Fruit fly (Drosophila melanogaster) whole organism, embryonic: ENCODE measurements around the gene TyrRII.

Source experiments
- Abd-B ChIP-seq: fragments of 200-800 bp; sonication (Bioruptor generic); optimal IDR thresholded peaks from 2 replicates; lab custom pipeline; 2018; ENCODE audit warnings: missing biosample characterization, mild to moderate bottlenecking, missing genetic modification characterization, moderate library complexity
- CG10959 ChIP-seq: fragments of 200-800 bp; sonication (Bioruptor generic); IDR thresholded peaks from 2 replicates; pipeline ENCODE4 v1.3.6; 2022; ENCODE audit warnings: missing biosample characterization, missing genetic modification characterization
- CG11560 ChIP-seq: fragments of 200-800 bp; sonication (Bioruptor generic); IDR thresholded peaks from 3 replicates; pipeline ENCODE4 v1.3.6; 2022; ENCODE audit warnings: missing biosample characterization, missing genetic modification characterization
- CG12071 ChIP-seq: fragments of 200-800 bp; sonication (Bioruptor generic); optimal IDR thresholded peaks from 3 replicates; lab custom pipeline; 2018; ENCODE audit warnings: missing biosample characterization, mild to moderate bottlenecking, missing genetic modification characterization
- CG12942 ChIP-seq: fragments of 200-800 bp; sonication (Bioruptor generic); optimal IDR thresholded peaks from 3 replicates; lab custom pipeline; 2016; ENCODE audit warnings: missing biosample characterization, missing genetic modification characterization
- CG13287 ChIP-seq: fragments of 200-800 bp; sonication (Bioruptor generic); IDR thresholded peaks from 2 replicates; pipeline ENCODE4 v1.3.6; 2022; ENCODE audit warnings: missing biosample characterization, missing genetic modification characterization; ENCODE audit not compliant: partially characterized antibody
- CG16863 ChIP-seq: fragments of 200-800 bp; sonication (Bioruptor generic); optimal IDR thresholded peaks from 3 replicates; lab custom pipeline; 2016; ENCODE audit warnings: missing biosample characterization, missing genetic modification characterization
- CG18011 ChIP-seq: fragments of 200-800 bp; sonication (Bioruptor generic); optimal IDR thresholded peaks from 2 replicates; lab custom pipeline; 2017; ENCODE audit warnings: missing biosample characterization, missing genetic modification characterization, mild to moderate bottlenecking, moderate library complexity, missing genotype
- CG1832 ChIP-seq: fragments of 200-800 bp; sonication (Bioruptor generic); optimal IDR thresholded peaks from 2 replicates; lab custom pipeline; 2017; ENCODE audit warnings: missing biosample characterization, mild to moderate bottlenecking, missing genetic modification characterization, inconsistent platforms
- CG18476 ChIP-seq: fragments of 200-800 bp; sonication (Bioruptor generic); optimal IDR thresholded peaks from 2 replicates; lab custom pipeline; 2016; ENCODE audit warnings: missing biosample characterization, mild to moderate bottlenecking, missing genetic modification characterization
- CG18599 ChIP-seq: fragments of 200-800 bp; sonication (Bioruptor generic); optimal IDR thresholded peaks from 3 replicates; lab custom pipeline; 2017; ENCODE audit warnings: missing biosample characterization, missing genetic modification characterization, mild to moderate bottlenecking, moderate library complexity, missing genetic modification reagents
- CG31365 ChIP-seq: fragments of 200-800 bp; sonication (Bioruptor generic); optimal IDR thresholded peaks from 2 replicates; lab custom pipeline; 2018; ENCODE audit warnings: missing biosample characterization, mild to moderate bottlenecking, missing genetic modification characterization
- CG32772 ChIP-seq: fragments of 200-800 bp; sonication (Bioruptor generic); IDR thresholded peaks from 2 replicates; pipeline ENCODE4 v1.3.6; 2022; ENCODE audit warnings: missing biosample characterization, missing genetic modification characterization
- CG42726 ChIP-seq: fragments of 200-800 bp; sonication (Bioruptor generic); IDR thresholded peaks from 2 replicates; pipeline ENCODE4 v1.3.6; 2022; ENCODE audit warnings: missing biosample characterization, missing genetic modification characterization; ENCODE audit not compliant: partially characterized antibody
- CG6765 ChIP-seq: fragments of 200-800 bp; sonication (Bioruptor generic); optimal IDR thresholded peaks from 3 replicates; lab custom pipeline; 2017; ENCODE audit warnings: missing biosample characterization, mild to moderate bottlenecking, missing genetic modification characterization
- CG7745 ChIP-seq: fragments of 200-800 bp; sonication (Bioruptor generic); optimal IDR thresholded peaks from 2 replicates; lab custom pipeline; 2018; ENCODE audit warnings: missing biosample characterization, mild to moderate bottlenecking, missing genetic modification characterization, moderate library complexity
- CG9932 ChIP-seq: fragments of 200-800 bp; sonication (Bioruptor generic); IDR thresholded peaks from 2 replicates; pipeline ENCODE4 v1.3.6; 2022; ENCODE audit warnings: missing biosample characterization, missing genetic modification characterization
- Fer3 ChIP-seq: fragments of 200-800 bp; sonication (Bioruptor generic); optimal IDR thresholded peaks from 2 replicates; lab custom pipeline; 2018; ENCODE audit warnings: missing biosample characterization, mild to moderate bottlenecking, missing genetic modification characterization, moderate library complexity
- Gsc ChIP-seq: fragments of 200-800 bp; sonication (Bioruptor generic); IDR thresholded peaks from 2 replicates; pipeline ENCODE4 v1.3.6; 2022; ENCODE audit warnings: missing biosample characterization, missing genetic modification characterization
- Gug ChIP-seq: fragments of 200-800 bp; sonication (Bioruptor generic); IDR thresholded peaks from 4 replicates; pipeline ENCODE4 v1.3.6; 2022; ENCODE audit warnings: missing biosample characterization, missing genetic modification characterization
- HLH3B ChIP-seq: fragments of 200-800 bp; sonication (Bioruptor generic); IDR thresholded peaks from 2 replicates; pipeline ENCODE4 v1.3.6; 2022; ENCODE audit warnings: missing biosample characterization, missing genetic modification characterization
- Hey ChIP-seq: fragments of 200-800 bp; sonication (Bioruptor generic); optimal IDR thresholded peaks from 3 replicates; lab custom pipeline; 2018; ENCODE audit warnings: missing biosample characterization, mild to moderate bottlenecking, missing genetic modification characterization
- Hr78 ChIP-seq, 2 experiments: fragments of 200-800 bp in 1 of 2; fragments of >200 bp in 1 of 2; sonication (Bioruptor generic) in 1 of 2; optimal IDR thresholded peaks; 2 replicates each; lab custom pipeline; 2017 to 2019; ENCODE audit warnings: missing biosample characterization in 2 of 2, missing genetic modification characterization in 2 of 2, mild to moderate bottlenecking in 1 of 2, moderate library complexity in 1 of 2
- Hsf ChIP-seq: fragments of 200-800 bp; sonication (Bioruptor generic); optimal IDR thresholded peaks from 3 replicates; lab custom pipeline; 2016; ENCODE audit warnings: missing biosample characterization, missing genetic modification characterization
- Neu2 ChIP-seq: fragments of 200-800 bp; sonication (Bioruptor generic); optimal IDR thresholded peaks from 3 replicates; lab custom pipeline; 2016; ENCODE audit warnings: missing biosample characterization, missing genetic modification characterization, borderline replicate concordance
- Side ChIP-seq: fragments of 200-800 bp; sonication (Bioruptor generic); optimal IDR thresholded peaks from 2 replicates; lab custom pipeline; 2016; ENCODE audit warnings: missing biosample characterization, missing genetic modification characterization
- Sin3A ChIP-seq: fragments of >200 bp; optimal IDR thresholded peaks from 2 replicates; lab custom pipeline; 2018
- Sox100B ChIP-seq: fragments of 200-800 bp; sonication (Bioruptor generic); optimal IDR thresholded peaks from 3 replicates; lab custom pipeline; 2018; ENCODE audit warnings: missing biosample characterization, mild to moderate bottlenecking, missing genetic modification characterization
- amos ChIP-seq: fragments of 200-800 bp; sonication (Bioruptor generic); IDR thresholded peaks from 2 replicates; pipeline ENCODE4 v1.3.6; 2022; ENCODE audit warnings: missing biosample characterization, missing genetic modification characterization; ENCODE audit not compliant: partially characterized antibody
- bsh ChIP-seq, 2 experiments: fragments of 200-800 bp; sonication (Bioruptor generic); optimal IDR thresholded peaks; 2 replicates each; lab custom pipeline; 2017 to 2018; ENCODE audit warnings: mild to moderate bottlenecking in 2 of 2, missing biosample characterization in 2 of 2, missing genetic modification characterization in 2 of 2, moderate library complexity in 1 of 2
- caup ChIP-seq: fragments of 200-800 bp; sonication (Bioruptor generic); optimal IDR thresholded peaks from 3 replicates; lab custom pipeline; 2017; ENCODE audit warnings: missing biosample characterization, mild to moderate bottlenecking, missing genetic modification characterization, moderate library complexity; ENCODE audit not compliant: severe bottlenecking
- chif ChIP-seq, 2 experiments: fragments of 200-800 bp; sonication (Bioruptor generic); optimal IDR thresholded peaks; 3 replicates each; lab custom pipeline; 2016; ENCODE audit warnings: missing biosample characterization in 2 of 2, missing genetic modification characterization in 2 of 2
- crp ChIP-seq, 2 experiments: fragments of 200-800 bp; sonication (Bioruptor generic); optimal IDR thresholded peaks; 2 replicates in 1 of 2; 3 replicates in 1 of 2; lab custom pipeline; 2017; ENCODE audit warnings: missing biosample characterization in 2 of 2, missing genetic modification characterization in 2 of 2, mild to moderate bottlenecking in 1 of 2, moderate library complexity in 1 of 2
- cwo ChIP-seq: fragments of 200-800 bp; sonication (Bioruptor generic); optimal IDR thresholded peaks from 3 replicates; lab custom pipeline; 2017; ENCODE audit warnings: missing biosample characterization, missing genetic modification characterization, mild to moderate bottlenecking, moderate library complexity, missing genetic modification reagents
- da ChIP-seq: fragments of 200-800 bp; sonication (Bioruptor generic); optimal IDR thresholded peaks from 2 replicates; lab custom pipeline; 2016; ENCODE audit warnings: missing biosample characterization, missing genetic modification characterization
- danr ChIP-seq: fragments of 200-800 bp; sonication (Bioruptor generic); IDR thresholded peaks from 2 replicates; pipeline ENCODE4 v1.3.6; 2022; ENCODE audit warnings: missing biosample characterization, missing genetic modification characterization
- dati ChIP-seq: fragments of 200-800 bp; sonication (Bioruptor generic); IDR thresholded peaks from 2 replicates; pipeline ENCODE4 v1.3.6; 2022; ENCODE audit warnings: missing biosample characterization, missing genetic modification characterization
- dimm ChIP-seq: fragments of 200-800 bp; sonication (Bioruptor generic); IDR thresholded peaks from 2 replicates; pipeline ENCODE4 v1.3.6; 2022; ENCODE audit warnings: missing biosample characterization, missing genetic modification characterization
- fru ChIP-seq: fragments of >200 bp; optimal IDR thresholded peaks from 2 replicates; lab custom pipeline; 2017
- hbn ChIP-seq: fragments of 200-800 bp; sonication (Bioruptor generic); IDR thresholded peaks from 2 replicates; pipeline ENCODE4 v1.3.6; 2022; ENCODE audit warnings: missing biosample characterization, missing genetic modification characterization; ENCODE audit not compliant: partially characterized antibody
- inv ChIP-seq: fragments of 200-800 bp; sonication (Bioruptor generic); IDR thresholded peaks from 2 replicates; pipeline ENCODE4 v1.3.6; 2022; ENCODE audit warnings: missing biosample characterization, missing genetic modification characterization; ENCODE audit not compliant: partially characterized antibody
- jigr1 ChIP-seq: fragments of 200-800 bp; sonication (Bioruptor generic); IDR thresholded peaks from 3 replicates; pipeline ENCODE4 v1.3.6; 2022; ENCODE audit warnings: missing biosample characterization, missing genetic modification characterization
- knrl ChIP-seq: fragments of 200-800 bp; sonication (Bioruptor generic); IDR thresholded peaks from 3 replicates; pipeline ENCODE4 v1.3.6; 2022; ENCODE audit warnings: missing biosample characterization, missing genetic modification characterization; ENCODE audit not compliant: partially characterized antibody
- luna ChIP-seq: fragments of 200-800 bp; sonication (Bioruptor generic); optimal IDR thresholded peaks from 2 replicates; lab custom pipeline; 2016; ENCODE audit warnings: missing biosample characterization, missing genetic modification characterization
- otp ChIP-seq: fragments of 200-800 bp; sonication (Bioruptor generic); IDR thresholded peaks from 3 replicates; pipeline ENCODE4, ENCODE4 v1.3.6; 2022; ENCODE audit warnings: missing biosample characterization, missing genetic modification characterization
- sisA ChIP-seq: fragments of 200-800 bp; sonication (Bioruptor generic); IDR thresholded peaks from 2 replicates; pipeline ENCODE4 v1.3.6; 2022; ENCODE audit warnings: missing biosample characterization, missing genetic modification characterization
- ttk ChIP-seq: fragments of 200-800 bp; sonication (Bioruptor generic); IDR thresholded peaks from 2 replicates; pipeline ENCODE4 v2.1.2; 2022; ENCODE audit warnings: missing biosample characterization, missing genetic modification characterization
- zen ChIP-seq: fragments of 200-800 bp; sonication (Bioruptor generic); optimal IDR thresholded peaks from 3 replicates; lab custom pipeline; 2018; ENCODE audit warnings: missing biosample characterization, mild to moderate bottlenecking, missing genetic modification characterization, moderate library complexity

Gene TyrRII

DNA sequence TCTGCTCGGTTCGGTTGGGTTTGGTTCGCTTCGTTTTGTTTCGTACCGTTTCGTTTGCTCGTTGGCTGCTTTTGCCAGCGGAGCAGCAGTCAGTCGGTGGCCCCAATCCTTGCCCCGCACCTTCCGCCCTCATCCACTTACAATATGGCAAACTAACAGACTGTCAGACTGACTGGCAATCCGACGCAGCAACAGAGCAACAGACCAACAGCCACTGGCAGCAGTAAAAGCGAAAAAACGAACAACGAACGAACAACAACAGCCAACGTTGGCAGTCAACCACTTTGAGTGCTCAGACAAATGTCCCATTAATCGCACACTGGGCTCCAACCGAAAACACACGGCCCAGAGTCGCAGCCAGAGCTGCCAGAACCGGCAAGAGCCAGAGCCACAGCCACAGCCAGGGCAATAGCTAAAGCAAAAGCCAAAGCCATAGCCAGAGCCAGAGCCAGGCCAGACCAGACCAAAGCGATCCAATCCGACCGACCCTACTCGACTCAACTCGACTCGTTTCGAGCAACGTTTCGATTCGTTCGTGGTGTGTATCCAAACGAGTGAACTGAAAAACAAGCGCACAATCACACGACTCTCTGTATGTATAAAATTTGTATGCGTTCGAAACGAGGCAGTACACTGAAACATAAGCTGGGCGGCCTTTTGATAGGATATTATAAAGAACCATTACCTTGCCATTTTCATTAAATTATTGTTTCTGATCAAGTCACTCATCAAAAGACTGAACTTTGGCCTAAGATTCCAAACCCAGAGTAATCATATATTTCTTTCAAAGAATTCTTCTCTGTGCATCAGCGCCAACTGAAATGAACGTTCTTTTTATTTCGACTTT lies 32.5 kb upstream of the TyrRII start:
- TF ChIP-seq CG16863 (GFP tag; lab: Kevin White, UChicago) (peak; percentile 99), crp (GFP tag; optimal IDR thresholded peaks at IDR 0.05; lab: Kevin White, UChicago) (peak in 1 of 2 experiments; percentile 73), CG42726 (GFP tag; lab: Robert Waterston, UW) (no peak), CG10959 (GFP tag; lab: Robert Waterston, UW) (peak; percentile 96), jigr1 (GFP tag; lab: Robert Waterston, UW) (peak; percentile 97), inv (GFP tag; lab: Robert Waterston, UW) (no peak), CG18599 (GFP tag; lab: Kevin White, UChicago) (peak; percentile 99), hbn (GFP tag; lab: Robert Waterston, UW) (no peak), CG9932 (GFP tag; lab: Robert Waterston, UW) (peak; percentile 98), CG11560 (peak; percentile 93), HLH3B (GFP tag; lab: Robert Waterston, UW) (peak; percentile 99), Gsc (GFP tag; lab: Robert Waterston, UW) (peak; percentile 97), CG7745 (peak; percentile 81), zen (tag; lab: Kevin White, UChicago) (peak; percentile 95), CG1832 (GFP tag; lab: Kevin White, UChicago) (no peak), CG31365 (tag; lab: Kevin White, UChicago) (peak; percentile 92), dimm (GFP tag; lab: Robert Waterston, UW) (peak; percentile 98), CG12942 (GFP tag; lab: Kevin White, UChicago) (peak; percentile 99), amos (no peak), Neu2 (GFP tag; lab: Kevin White, UChicago) (peak; percentile 90), Sox100B (peak; percentile 98), otp (GFP tag; lab: Robert Waterston, UW) (peak; percentile 99), luna (GFP tag; lab: Kevin White, UChicago) (peak; percentile 98), Gug (GFP tag; lab: Robert Waterston, UW) (peak; percentile 99), Sin3A (lab: Kevin White, UChicago) (no peak), Side (GFP tag; lab: Kevin White, UChicago) (peak; percentile 99), CG12071 (GFP tag; lab: Kevin White, UChicago) (peak; percentile 99), CG6765 (GFP tag; lab: Kevin White, UChicago) (peak; percentile 95), Abd-B (GFP tag; lab: Kevin White, UChicago) (peak; percentile 99), CG32772 (GFP tag; lab: Robert Waterston, UW) (peak; percentile 99), knrl (no peak), ttk (GFP tag; lab: Robert Waterston, UW) (peak; percentile 99), CG13287 (GFP tag; lab: Robert Waterston, UW) (peak; percentile 39; the same call in 1 of the 2 replicates), Fer3 (tag; lab: Kevin White, UChicago) (peak; percentile 99), Hey (tag; lab: Kevin White, UChicago) (peak; percentile 80), danr (GFP tag; lab: Robert Waterston, UW) (peak; percentile 99), Hr78 (GFP tag; optimal IDR thresholded peaks at IDR 0.05; lab: Kevin White, UChicago) (peak in 1 of 2 experiments; percentile 94), cwo (GFP tag; lab: Kevin White, UChicago) (peak; percentile 97), Hsf (peak; percentile 99), chif (GFP tag; optimal IDR thresholded peaks at IDR 0.05; lab: Kevin White, UChicago) (peak; percentile 99), fru (lab: Kevin White, UChicago) (no peak), caup (GFP tag; lab: Kevin White, UChicago) (peak; percentile 99), dati (GFP tag; lab: Robert Waterston, UW) (peak; percentile 99), CG18011 (GFP tag; lab: Kevin White, UChicago) (peak; percentile 93), bsh (GFP tag; optimal IDR thresholded peaks at IDR 0.05; lab: Kevin White, UChicago) (peak; percentile 99 to 100), CG18476 (GFP tag; lab: Kevin White, UChicago) (peak; percentile 98), sisA (GFP tag; lab: Robert Waterston, UW) (peak; percentile 99), da (GFP tag; lab: Kevin White, UChicago) (peak; percentile 99)
